Fruit fly (Drosophila melanogaster) whole organism, prepupa: ENCODE measurements around the gene CG7692.

Experiments
- CG10631 ChIP-seq: fragments of 200-800 bp; sonication (Bioruptor generic); optimal IDR thresholded peaks from 2 replicates; lab custom pipeline; 2016; ENCODE audit warnings: missing biosample characterization, missing genetic modification characterization
- CG11294 ChIP-seq: fragments of 200-800 bp; sonication (Bioruptor generic); IDR thresholded peaks from 2 replicates; pipeline ENCODE4 v1.3.6; 2022; ENCODE audit warnings: missing biosample characterization, missing genetic modification characterization
- CG16779 ChIP-seq: fragments of 200-800 bp; sonication (Bioruptor generic); optimal IDR thresholded peaks from 3 replicates; lab custom pipeline; 2017; ENCODE audit warnings: missing biosample characterization, mild to moderate bottlenecking, missing genetic modification characterization
- CG3032 ChIP-seq: fragments of 200-800 bp; optimal IDR thresholded peaks from 2 replicates; lab custom pipeline; 2019; ENCODE audit warnings: missing biosample characterization, mild to moderate bottlenecking, missing genetic modification characterization, moderate library complexity
- CG31627 ChIP-seq: fragments of 200-800 bp; sonication (Bioruptor generic); optimal IDR thresholded peaks from 3 replicates; lab custom pipeline; 2016; ENCODE audit warnings: missing biosample characterization, missing genetic modification characterization
- CG32006 ChIP-seq: fragments of 200-800 bp; sonication (Bioruptor generic); optimal IDR thresholded peaks from 3 replicates; lab custom pipeline; 2017; ENCODE audit warnings: missing biosample characterization, mild to moderate bottlenecking, missing genetic modification characterization
- CG3919 ChIP-seq: fragments of 200-800 bp; sonication (Bioruptor generic); optimal IDR thresholded peaks from 3 replicates; lab custom pipeline; 2016; ENCODE audit warnings: missing biosample characterization, missing genetic modification characterization
- CG4318 ChIP-seq: fragments of 200-800 bp; sonication (Bioruptor generic); optimal IDR thresholded peaks from 3 replicates; lab custom pipeline; 2017; ENCODE audit warnings: missing biosample characterization, mild to moderate bottlenecking, missing genetic modification characterization
- CG6276 ChIP-seq: fragments of 200-800 bp; sonication (Bioruptor generic); optimal IDR thresholded peaks from 2 replicates; lab custom pipeline; 2017; ENCODE audit warnings: missing biosample characterization, mild to moderate bottlenecking, missing genetic modification characterization
- CG6792 ChIP-seq: fragments of 200-800 bp; sonication (Bioruptor generic); optimal IDR thresholded peaks from 3 replicates; lab custom pipeline; 2016; ENCODE audit warnings: missing biosample characterization, missing genetic modification characterization
- CG6808 ChIP-seq: fragments of 200-800 bp; sonication (Bioruptor generic); optimal IDR thresholded peaks from 3 replicates; lab custom pipeline; 2017; ENCODE audit warnings: missing biosample characterization, missing genetic modification characterization, mild to moderate bottlenecking, moderate library complexity, missing genetic modification reagents
- CG6854 ChIP-seq: fragments of 200-800 bp; sonication (Bioruptor generic); optimal IDR thresholded peaks from 2 replicates; lab custom pipeline; 2017; ENCODE audit warnings: missing biosample characterization, mild to moderate bottlenecking, missing genetic modification characterization
- CG8119 ChIP-seq: fragments of 200-800 bp; sonication (Bioruptor generic); IDR thresholded peaks from 3 replicates; pipeline ENCODE4 v1.3.6; 2022; ENCODE audit warnings: missing biosample characterization, missing genetic modification characterization
- CG8319 ChIP-seq: fragments of 200-800 bp; sonication (Bioruptor generic); optimal IDR thresholded peaks from 3 replicates; lab custom pipeline; 2016; ENCODE audit warnings: missing biosample characterization, missing genetic modification characterization
- CG8632 ChIP-seq: fragments of 200-800 bp; sonication (Bioruptor generic); optimal IDR thresholded peaks from 3 replicates; lab custom pipeline; 2016; ENCODE audit warnings: missing biosample characterization, missing genetic modification characterization
- CG9139 ChIP-seq: fragments of 200-800 bp; sonication (Bioruptor generic); optimal IDR thresholded peaks from 3 replicates; lab custom pipeline; 2017; ENCODE audit warnings: missing biosample characterization, mild to moderate bottlenecking, missing genetic modification characterization
- Eip75B ChIP-seq: fragments of 200-800 bp; sonication (Bioruptor generic); optimal IDR thresholded peaks from 3 replicates; lab custom pipeline; 2016; ENCODE audit warnings: missing biosample characterization, missing genetic modification characterization
- Eip78C ChIP-seq: fragments of 200-800 bp; sonication (Bioruptor generic); peaks from one replicate; lab custom pipeline; 2016; ENCODE audit warnings: missing biosample characterization, missing genetic modification characterization
- Eip93F ChIP-seq: fragments of 200-800 bp; sonication (Bioruptor generic); optimal IDR thresholded peaks from 2 replicates; lab custom pipeline; 2016; ENCODE audit warnings: missing biosample characterization, mild to moderate bottlenecking, missing genetic modification characterization
- Gug ChIP-seq: fragments of 200-800 bp; sonication (Bioruptor generic); IDR thresholded peaks from 2 replicates; pipeline ENCODE4 v1.3.6; 2022; ENCODE audit warnings: missing biosample characterization, missing genetic modification characterization
- Lpt ChIP-seq: fragments of 200-800 bp; sonication (Bioruptor generic); optimal IDR thresholded peaks from 3 replicates; lab custom pipeline; 2016; ENCODE audit warnings: missing biosample characterization, missing genetic modification characterization
- OdsH ChIP-seq: fragments of 200-800 bp; sonication (Bioruptor generic); optimal IDR thresholded peaks from 3 replicates; lab custom pipeline; 2016; ENCODE audit warnings: missing biosample characterization, missing genetic modification characterization
- Smox ChIP-seq: fragments of 200-800 bp; sonication (Bioruptor generic); optimal IDR thresholded peaks from 3 replicates; lab custom pipeline; 2016; ENCODE audit warnings: missing biosample characterization, missing genetic modification characterization
- Sox102F ChIP-seq: fragments of 200-800 bp; sonication (Bioruptor generic); optimal IDR thresholded peaks from 2 replicates; lab custom pipeline; 2016; ENCODE audit warnings: missing biosample characterization, mild to moderate bottlenecking, missing genetic modification characterization
- Sox14 ChIP-seq: fragments of 200-800 bp; sonication (Bioruptor generic); optimal IDR thresholded peaks from 3 replicates; lab custom pipeline; 2016; ENCODE audit warnings: missing biosample characterization, missing genetic modification characterization
- Sox15 ChIP-seq: fragments of 200-800 bp; sonication (Bioruptor generic); optimal IDR thresholded peaks from 3 replicates; lab custom pipeline; 2016; ENCODE audit warnings: missing biosample characterization, missing genetic modification characterization
- dac ChIP-seq: fragments of 200-800 bp; sonication (Bioruptor generic); optimal IDR thresholded peaks from 2 replicates; lab custom pipeline; 2017; ENCODE audit warnings: missing biosample characterization, mild to moderate bottlenecking, missing genetic modification characterization
- dsx ChIP-seq: fragments of 200-800 bp; optimal IDR thresholded peaks from 3 replicates; lab custom pipeline; 2019; ENCODE audit warnings: missing biosample characterization, mild to moderate bottlenecking, missing genetic modification characterization, moderate library complexity; ENCODE audit not compliant: poor library complexity, severe bottlenecking
- eg ChIP-seq: fragments of 200-800 bp; sonication (Bioruptor generic); IDR thresholded peaks from 3 replicates; pipeline ENCODE4 v1.3.6; 2022; ENCODE audit warnings: missing biosample characterization, missing genetic modification characterization
- esn ChIP-seq: fragments of 200-800 bp; sonication (Bioruptor generic); optimal IDR thresholded peaks from 2 replicates; lab custom pipeline; 2016; ENCODE audit warnings: missing biosample characterization, mild to moderate bottlenecking, missing genetic modification characterization, moderate library complexity
- fd85E ChIP-seq: fragments of 200-800 bp; sonication (Bioruptor generic); optimal IDR thresholded peaks from 3 replicates; lab custom pipeline; 2016; ENCODE audit warnings: missing biosample characterization, missing genetic modification characterization
- fkh ChIP-seq: fragments of 200-800 bp; sonication (Bioruptor generic); optimal IDR thresholded peaks from 3 replicates; lab custom pipeline; 2017; ENCODE audit warnings: missing biosample characterization, mild to moderate bottlenecking, missing genetic modification characterization, moderate library complexity
- lz ChIP-seq: fragments of 200-800 bp; sonication (Bioruptor generic); optimal IDR thresholded peaks from 3 replicates; lab custom pipeline; 2016; ENCODE audit warnings: missing biosample characterization, missing genetic modification characterization
- net ChIP-seq: fragments of 200-800 bp; sonication (Bioruptor generic); optimal IDR thresholded peaks from 3 replicates; lab custom pipeline; 2016; ENCODE audit warnings: missing biosample characterization, missing genetic modification characterization
- spab ChIP-seq: fragments of 200-800 bp; sonication (Bioruptor generic); optimal IDR thresholded peaks from 2 replicates; lab custom pipeline; 2017; ENCODE audit warnings: missing biosample characterization, mild to moderate bottlenecking, missing genetic modification characterization, missing genetic modification reagents
- ss ChIP-seq, 2 experiments: fragments of 200-800 bp; sonication (Bioruptor generic); optimal IDR thresholded peaks; 2 replicates in 1 of 2; 3 replicates in 1 of 2; lab custom pipeline; 2017 to 2018; ENCODE audit warnings: mild to moderate bottlenecking in 2 of 2, missing biosample characterization in 2 of 2, missing genetic modification characterization in 2 of 2, moderate library complexity in 1 of 2
- svp ChIP-seq: fragments of 200-800 bp; sonication (Bioruptor generic); peaks from one replicate; lab custom pipeline; 2016; ENCODE audit warnings: missing biosample characterization, missing genetic modification characterization
- vri ChIP-seq: fragments of 200-800 bp; sonication (Bioruptor generic); optimal IDR thresholded peaks from 3 replicates; lab custom pipeline; 2016; ENCODE audit warnings: missing biosample characterization, mild to moderate bottlenecking, missing genetic modification characterization

Gene CG7692

DNA sequence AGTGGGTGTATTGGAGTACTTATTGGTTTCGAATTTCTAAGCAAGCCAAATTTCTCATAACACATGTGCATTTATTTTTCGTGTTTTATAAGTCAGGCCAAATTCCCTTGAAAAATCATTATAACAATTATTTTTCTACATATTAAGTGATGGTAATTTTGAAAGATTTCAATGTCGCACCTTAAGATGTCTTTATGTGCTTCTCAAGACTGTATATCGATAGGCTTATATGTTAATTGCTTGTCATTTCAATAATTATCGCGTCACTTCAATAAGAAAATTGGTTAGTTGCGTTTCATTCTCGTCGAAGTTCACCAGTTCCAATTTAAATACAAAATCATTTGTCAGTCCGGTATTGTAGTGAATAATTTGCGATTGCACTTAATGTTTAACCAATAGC is at the start of gene CG7692:
Gene CG7692 (plus strand): TSS at position 301 of the 400 bp plus-strand sequence.
- no peak for TF ChIP-seq CG11294 (GFP tag; lab: Robert Waterston, UW)
- TF ChIP-seq Eip75B = no peak
- TF ChIP-seq vri (GFP tag; lab: Kevin White, UChicago) = no peak
- TF ChIP-seq dac (GFP tag; lab: Kevin White, UChicago) = no peak

dm6 chr3L:17310509-17310908 is 41.1 kb upstream of the CG7692 start:
- TF ChIP-seq CG6808 = no peak
- no peak for TF ChIP-seq Sox15
- no peak for TF ChIP-seq ss (GFP tag; optimal IDR thresholded peaks at IDR 0.05; lab: Kevin White, UChicago)
- 0 out of 3 replicates have a peak, but pooled peaks have one; percentile 12 for TF ChIP-seq eg (GFP tag; lab: Robert Waterston, UW)
- TF ChIP-seq CG32006 (GFP tag; lab: Kevin White, UChicago) = peak; percentile 6

DNA sequence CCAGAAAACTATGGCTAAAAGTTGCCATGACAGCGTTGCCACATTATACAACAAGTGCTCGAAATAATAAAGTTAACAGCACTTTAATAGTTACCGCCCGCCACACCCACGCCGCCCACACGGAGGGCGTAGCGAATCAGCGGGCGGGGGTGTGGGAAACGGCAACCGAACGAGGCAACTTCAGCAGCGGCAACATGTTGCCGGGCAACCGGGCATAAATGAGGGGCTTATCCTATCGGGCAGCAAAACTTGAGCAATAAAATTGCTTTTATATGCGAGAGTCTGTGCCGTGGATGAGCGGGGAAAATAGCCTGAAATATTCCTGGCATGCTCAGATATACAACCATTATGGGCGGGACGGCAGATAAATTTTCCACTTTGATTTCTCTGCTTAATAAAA is 35.4 kb upstream of the CG7692 start:
- TF ChIP-seq Gug (GFP tag; lab: Robert Waterston, UW) = no peak
- TF ChIP-seq CG4318 (GFP tag; lab: Kevin White, UChicago) = no peak
- no peak for TF ChIP-seq CG16779 (tag; lab: Kevin White, UChicago)
- TF ChIP-seq CG6792 (GFP tag; lab: Kevin White, UChicago) = no peak
- TF ChIP-seq Sox102F = no peak
- TF ChIP-seq CG8319 (GFP tag; lab: Kevin White, UChicago) = no peak

DNA sequence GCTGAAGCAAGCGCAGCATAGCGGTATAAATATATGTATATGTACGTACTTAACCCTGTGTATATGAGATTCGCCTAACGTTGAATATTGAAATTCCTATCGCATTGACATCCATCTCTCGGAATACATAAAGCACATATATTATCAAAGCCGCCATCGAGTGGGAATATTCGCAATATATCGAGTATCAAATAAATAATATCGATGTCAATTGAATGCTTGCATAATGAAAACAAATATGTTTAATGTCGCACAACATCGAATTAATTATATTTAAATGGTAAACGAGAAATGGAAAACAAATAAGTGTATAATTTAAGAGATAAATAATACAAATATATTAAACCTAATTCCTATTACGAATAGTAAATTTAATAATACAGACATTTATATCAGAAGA is 30.9 kb upstream of the CG7692 start, which contains the start of gene ND-24L:
Gene ND-24L (minus strand): TSS at position 101 of the 400 bp plus-strand sequence.
- TF ChIP-seq net (GFP tag; lab: Kevin White, UChicago) (no peak), Lpt (GFP tag; lab: Kevin White, UChicago) (no peak), esn (no peak), svp (GFP tag; lab: Kevin White, UChicago) (no peak), fd85E (GFP tag; lab: Kevin White, UChicago) (no peak), Eip93F (no peak), CG31627 (GFP tag; lab: Kevin White, UChicago) (no peak), dac (GFP tag; lab: Kevin White, UChicago) (no peak), CG11294 (GFP tag; lab: Robert Waterston, UW) (no peak)
- TF ChIP-seq, all 60 proteins: peak for 0

- TF ChIP-seq CG9139 (GFP tag; lab: Kevin White, UChicago) (no peak), svp (GFP tag; lab: Kevin White, UChicago) (peak; percentile 13)
Measured at dm6 chr3L:17322541-17322940, 29.1 kb upstream of the CG7692 start, which contains the start of gene CG13724. TSS of gene CG13724 (plus strand) at chr3L:17322841.

dm6 chr3L:17325418-17325817 is 26.2 kb upstream of the CG7692 start, which contains the start of gene CG13725:
TSS of gene CG13725 (minus strand) at chr3L:17325518.
- no peak for TF ChIP-seq CG8119 (GFP tag; lab: Robert Waterston, UW)
- no peak for TF ChIP-seq CG10631 (GFP tag; lab: Kevin White, UChicago)
- no peak for TF ChIP-seq CG32006 (GFP tag; lab: Kevin White, UChicago)
- TF ChIP-seq CG3032 (tag; lab: Kevin White, UChicago) = no peak
- TF ChIP-seq CG11294 (GFP tag; lab: Robert Waterston, UW) = no peak
- no peak for TF ChIP-seq CG8319 (GFP tag; lab: Kevin White, UChicago)
- no peak for TF ChIP-seq CG31627 (GFP tag; lab: Kevin White, UChicago)
- TF ChIP-seq CG8632 = no peak
- no peak for TF ChIP-seq eg (GFP tag; lab: Robert Waterston, UW)
- TF ChIP-seq Sox14 (GFP tag; lab: Kevin White, UChicago) = no peak
- no peak for TF ChIP-seq dsx

DNA sequence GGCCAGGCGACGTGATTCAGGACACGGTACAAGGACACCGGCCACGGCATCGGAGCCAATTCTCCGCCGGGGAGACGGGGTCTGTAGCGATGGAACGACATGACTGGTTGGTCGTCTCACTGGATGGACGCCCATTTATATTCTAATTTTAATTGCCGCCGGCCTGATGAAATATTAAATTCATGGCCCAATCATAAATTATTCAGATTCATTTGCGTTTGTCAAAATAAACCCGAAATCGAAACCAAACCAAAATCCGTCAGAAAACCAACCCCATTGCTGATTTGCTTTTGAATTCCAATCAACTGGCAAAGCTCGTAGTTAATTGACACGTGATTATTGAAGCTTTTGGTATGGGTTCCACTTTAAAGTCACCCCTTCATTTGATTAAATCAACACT is 22.6 kb upstream of the CG7692 start, which contains the start of gene Or74a:
Gene Or74a (minus strand): TSS at position 101 of the 400 bp plus-strand sequence.
- TF ChIP-seq Smox (GFP tag; lab: Kevin White, UChicago) = no peak
- no peak for TF ChIP-seq dac (GFP tag; lab: Kevin White, UChicago)
- TF ChIP-seq CG6276 (GFP tag; lab: Kevin White, UChicago) = no peak
- no peak for TF ChIP-seq fd85E (GFP tag; lab: Kevin White, UChicago)
- TF ChIP-seq Eip93F = no peak
- TF ChIP-seq OdsH (GFP tag; lab: Kevin White, UChicago) = no peak
- no peak for TF ChIP-seq CG6854 (GFP tag; lab: Kevin White, UChicago)
- no peak for TF ChIP-seq Lpt (GFP tag; lab: Kevin White, UChicago)
- no peak for TF ChIP-seq fkh (GFP tag; lab: Kevin White, UChicago)
- TF ChIP-seq Eip78C (GFP tag; lab: Kevin White, UChicago) = no peak
- TF ChIP-seq spab (GFP tag; lab: Kevin White, UChicago) = no peak
- TF ChIP-seq lz (GFP tag; lab: Kevin White, UChicago) = no peak
- TF ChIP-seq Gug (GFP tag; lab: Robert Waterston, UW) = no peak
- TF ChIP-seq CG6808 = no peak
- TF ChIP-seq CG3919 (GFP tag; lab: Kevin White, UChicago) = no peak
